Worm (Caenorhabditis elegans) whole organism, dauer: ENCODE results near the gene F38A5.22.
"Not testable (repeated sequence)": the region's sequence is repeated elsewhere in the genome, so short reads cannot be mapped to it uniquely, and the experiment has no call there.

ENCODE experiments used
- unc-62 ChIP-seq: sonication (generic microtip); optimal IDR thresholded peaks from 2 replicates; lab custom pipeline; 2017; ENCODE audit warnings: missing biosample characterization, missing genetic modification reagents, missing genetic modification characterization

Gene F38A5.22

ce11 chrIV:6601213-6601724, 5.5 kb upstream of the F38A5.22 start, which contains the start of gene sup-36:
sup-36 (plus strand) TSS chrIV:6601674.
- no peak for TF ChIP-seq unc-62 (GFP tag; lab: Kevin White, UChicago)

- TF ChIP-seq unc-62 (GFP tag; lab: Kevin White, UChicago): no peak
These were observed 3.7 kb upstream of the F38A5.22 start, which contains the start of gene F38A5.8 for ce11 chrIV:6599447-6599846. F38A5.8 (plus strand) TSS chrIV:6599747.

- TF ChIP-seq unc-62 (GFP tag; lab: Kevin White, UChicago): not testable (repeated sequence)
These were observed 3.0 kb upstream of the F38A5.22 start, which contains the start of gene nspb-5 for ce11 chrIV:6598740-6599139. nspb-5 (plus strand) TSS chrIV:6599040.

ce11 chrIV:6597918-6598317, 2.2 kb upstream of the F38A5.22 start, which contains the start of gene nspb-4:
nspb-4 (plus strand) TSS chrIV:6598218.
- not testable (repeated sequence) for TF ChIP-seq unc-62 (GFP tag; lab: Kevin White, UChicago)

- TF ChIP-seq unc-62 (GFP tag; lab: Kevin White, UChicago): no peak
These were observed 1.6 kb upstream of the F38A5.22 start, which contains the start of gene F38A5.6 for ce11 chrIV:6597298-6597697. F38A5.6 (minus strand) TSS chrIV:6597398.

- not testable (repeated sequence) for TF ChIP-seq unc-62 (GFP tag; lab: Kevin White, UChicago)
These were observed 869 bp downstream of the F38A5.22 start, which contains the start of gene nspb-3 for ce11 chrIV:6594871-6595270. nspb-3 (minus strand) TSS chrIV:6594971.

- not testable (repeated sequence) for TF ChIP-seq unc-62 (GFP tag; lab: Kevin White, UChicago)
These were observed 4.6 kb downstream of the F38A5.22 start, which contains the start of the genes nspb-1 and nspb-2 for ce11 chrIV:6591010-6591746. nspb-1 (minus strand) TSS chrIV:6591110. nspb-2 (plus strand) TSS chrIV:6591696.

ce11 chrIV:6590029-6590428, 5.7 kb downstream of the F38A5.22 start, which contains the start of the genes lec-11 and irld-7:
lec-11 (minus strand) TSS chrIV:6590154.
irld-7 (plus strand) TSS chrIV:6590360.
- TF ChIP-seq unc-62 (GFP tag; lab: Kevin White, UChicago): no peak

ce11 chrIV:6588080-6588613, 7.6 kb downstream of the F38A5.22 start:
- no peak for TF ChIP-seq unc-62 (GFP tag; lab: Kevin White, UChicago)

ce11 chrIV:6585397-6585921, 10.3 kb downstream of the F38A5.22 start, which contains the start of the genes F38A5.2 and dnj-11:
F38A5.2 (minus strand) TSS chrIV:6585400.
dnj-11 (plus strand) TSS chrIV:6585871.
- no peak for TF ChIP-seq unc-62 (GFP tag; lab: Kevin White, UChicago)

- no peak for TF ChIP-seq unc-62 (GFP tag; lab: Kevin White, UChicago)
These were observed 13.1 kb downstream of the F38A5.22 start, which contains the start of gene odr-8 for ce11 chrIV:6582604-6583003. odr-8 (minus strand) TSS chrIV:6582704.

- no peak for TF ChIP-seq unc-62 (GFP tag; lab: Kevin White, UChicago)
These were observed 14.1 kb downstream of the F38A5.22 start for ce11 chrIV:6581658-6582057.

ce11 chrIV:6577914-6578313, 17.8 kb downstream of the F38A5.22 start, which contains the start of gene C43G2.3:
C43G2.3 (plus strand) TSS chrIV:6578214.
- no peak for TF ChIP-seq unc-62 (GFP tag; lab: Kevin White, UChicago)

ce11 chrIV:6576728-6577101, 19.0 kb downstream of the F38A5.22 start:
- no peak for TF ChIP-seq unc-62 (GFP tag; lab: Kevin White, UChicago)

- TF ChIP-seq unc-62 (GFP tag; lab: Kevin White, UChicago): no peak
These were observed 19.6 kb downstream of the F38A5.22 start for ce11 chrIV:6575959-6576727.
